Fruit fly (Drosophila melanogaster) whole organism, embryonic: ENCODE data around the gene CG34163.

Experiments used
- B-H2 ChIP-seq: fragments of 200-800 bp; sonication (Bioruptor generic); optimal IDR thresholded peaks from 2 replicates; lab custom pipeline; 2018; ENCODE audit warnings: missing biosample characterization, mild to moderate bottlenecking, missing genetic modification characterization
- CG10431 ChIP-seq: fragments of 200-800 bp; sonication (Bioruptor generic); optimal IDR thresholded peaks from 3 replicates; lab custom pipeline; 2018; ENCODE audit warnings: missing biosample characterization, mild to moderate bottlenecking, missing genetic modification characterization
- CG10654 ChIP-seq: fragments of 200-800 bp; sonication (Bioruptor generic); optimal IDR thresholded peaks from 2 replicates; lab custom pipeline; 2016; ENCODE audit warnings: missing biosample characterization, missing genetic modification characterization
- CG10979 ChIP-seq: fragments of 200-800 bp; sonication (Bioruptor generic); optimal IDR thresholded peaks from 2 replicates; lab custom pipeline; 2018; ENCODE audit warnings: missing biosample characterization, mild to moderate bottlenecking, missing genetic modification characterization, moderate library complexity
- CG11456 ChIP-seq: fragments of 200-800 bp; sonication (Bioruptor generic); IDR thresholded peaks from 3 replicates; pipeline ENCODE4 v1.3.6; 2022; ENCODE audit warnings: missing biosample characterization, missing genetic modification characterization
- CG12299 ChIP-seq: fragments of 200-800 bp; sonication (Bioruptor generic); optimal IDR thresholded peaks from 2 replicates; lab custom pipeline; 2018; ENCODE audit warnings: missing biosample characterization, mild to moderate bottlenecking, missing genetic modification characterization
- CG12744 ChIP-seq: fragments of 200-800 bp; sonication (Bioruptor generic); optimal IDR thresholded peaks from 2 replicates; lab custom pipeline; 2016; ENCODE audit warnings: missing biosample characterization, missing genetic modification characterization
- CG14965 ChIP-seq: fragments of 200-800 bp; sonication (Bioruptor generic); optimal IDR thresholded peaks from 2 replicates; lab custom pipeline; 2016; ENCODE audit warnings: missing biosample characterization, missing genetic modification characterization, borderline replicate concordance
- CG15514 ChIP-seq: fragments of 200-800 bp; sonication (Bioruptor generic); optimal IDR thresholded peaks from 3 replicates; lab custom pipeline; 2017; ENCODE audit warnings: missing biosample characterization, missing genetic modification characterization, mild to moderate bottlenecking, moderate library complexity, missing genetic modification reagents
- CG17912 ChIP-seq: fragments of 200-800 bp; sonication (Bioruptor generic); optimal IDR thresholded peaks from 2 replicates; lab custom pipeline; 2018; ENCODE audit warnings: missing biosample characterization, mild to moderate bottlenecking, missing genetic modification characterization
- CG1792 ChIP-seq: fragments of 200-800 bp; sonication (Bioruptor generic); optimal IDR thresholded peaks from 2 replicates; lab custom pipeline; 2016; ENCODE audit warnings: missing biosample characterization, missing genetic modification characterization
- CG18764 ChIP-seq: fragments of 200-800 bp; sonication (Bioruptor generic); optimal IDR thresholded peaks from 3 replicates; lab custom pipeline; 2016; ENCODE audit warnings: missing biosample characterization, missing genetic modification characterization
- CG2712 ChIP-seq: fragments of 200-800 bp; optimal IDR thresholded peaks from 3 replicates; lab custom pipeline; 2019; ENCODE audit warnings: missing biosample characterization, mild to moderate bottlenecking, missing genetic modification characterization, moderate library complexity
- CG31224 ChIP-seq: fragments of 200-800 bp; sonication (Bioruptor generic); IDR thresholded peaks from 2 replicates; pipeline ENCODE4 v1.3.6; 2022; ENCODE audit warnings: missing biosample characterization, missing genetic modification characterization
- CG9727 ChIP-seq: fragments of 200-800 bp; sonication (Bioruptor generic); optimal IDR thresholded peaks from 3 replicates; lab custom pipeline; 2017; ENCODE audit warnings: missing biosample characterization, mild to moderate bottlenecking, missing genetic modification characterization
- Dll ChIP-seq: fragments of 200-800 bp; sonication (Bioruptor generic); IDR thresholded peaks from 4 replicates; pipeline ENCODE4 v1.3.6; 2022; ENCODE audit warnings: missing biosample characterization, missing genetic modification characterization; ENCODE audit not compliant: partially characterized antibody
- Doc2 ChIP-seq: fragments of 200-800 bp; sonication (Bioruptor generic); IDR thresholded peaks from 2 replicates; pipeline ENCODE4 v1.3.6; 2022; ENCODE audit warnings: missing biosample characterization, missing genetic modification characterization
- Doc3 ChIP-seq: fragments of 200-800 bp; sonication (Bioruptor generic); IDR thresholded peaks from 3 replicates; pipeline ENCODE4 v1.3.6; 2022; ENCODE audit warnings: missing biosample characterization, missing genetic modification characterization; ENCODE audit not compliant: partially characterized antibody
- Drgx ChIP-seq: fragments of 200-800 bp; sonication (Bioruptor generic); IDR thresholded peaks from 2 replicates; pipeline ENCODE4 v1.3.6; 2022; ENCODE audit warnings: missing biosample characterization, missing genetic modification characterization
- Hand ChIP-seq: fragments of 200-800 bp; sonication (Bioruptor generic); optimal IDR thresholded peaks from 2 replicates; lab custom pipeline; 2017; ENCODE audit warnings: mild to moderate bottlenecking, missing biosample characterization, missing genetic modification reagents, missing genetic modification characterization
- HmgZ ChIP-seq: fragments of 200-800 bp; sonication (Bioruptor generic); optimal IDR thresholded peaks from 2 replicates; lab custom pipeline; 2018; ENCODE audit warnings: missing biosample characterization, mild to moderate bottlenecking, missing genetic modification characterization
- Hr3 ChIP-seq: fragments of 200-800 bp; sonication (Bioruptor generic); optimal IDR thresholded peaks from 3 replicates; lab custom pipeline; 2016; ENCODE audit warnings: missing biosample characterization, missing genetic modification characterization
- Hr39 ChIP-seq: fragments of >200 bp; optimal IDR thresholded peaks from 2 replicates; lab custom pipeline; 2017
- MBD-R2 ChIP-seq: fragments of 200-800 bp; sonication (Bioruptor generic); IDR thresholded peaks from 2 replicates; pipeline ENCODE4 v1.3.6; 2022; ENCODE audit warnings: missing biosample characterization, missing genetic modification characterization
- Myb ChIP-seq: fragments of 200-800 bp; sonication (Bioruptor generic); optimal IDR thresholded peaks from 2 replicates; lab custom pipeline; 2016; ENCODE audit warnings: missing biosample characterization, missing genetic modification characterization
- NK7.1 ChIP-seq: fragments of 200-800 bp; sonication (Bioruptor generic); optimal IDR thresholded peaks from 3 replicates; lab custom pipeline; 2016; ENCODE audit warnings: missing biosample characterization, missing genetic modification characterization
- Nf-YA ChIP-seq: fragments of 200-800 bp; sonication (Bioruptor generic); IDR thresholded peaks from 2 replicates; pipeline ENCODE4 v1.3.6; 2022; ENCODE audit warnings: missing biosample characterization, missing genetic modification characterization
- Sox100B ChIP-seq: fragments of 200-800 bp; sonication (Bioruptor generic); optimal IDR thresholded peaks from 3 replicates; lab custom pipeline; 2018; ENCODE audit warnings: missing biosample characterization, mild to moderate bottlenecking, missing genetic modification characterization
- Ssrp ChIP-seq: fragments of 200-800 bp; sonication (Bioruptor generic); optimal IDR thresholded peaks from 2 replicates; lab custom pipeline; 2018; ENCODE audit warnings: missing biosample characterization, mild to moderate bottlenecking, missing genetic modification characterization, moderate library complexity
- YL-1 ChIP-seq: fragments of 200-800 bp; sonication (Bioruptor generic); optimal IDR thresholded peaks from 3 replicates; lab custom pipeline; 2017; ENCODE audit warnings: missing biosample characterization, mild to moderate bottlenecking, missing genetic modification characterization
- ci ChIP-seq: fragments of 200-800 bp; sonication (Bioruptor generic); IDR thresholded peaks from 3 replicates; pipeline ENCODE4 v1.3.6; 2022; ENCODE audit warnings: missing biosample characterization, missing genetic modification characterization
- crol ChIP-seq: fragments of 200-800 bp; sonication (Bioruptor generic); IDR thresholded peaks from 2 replicates; pipeline ENCODE4 v1.3.6; 2022; ENCODE audit warnings: missing biosample characterization, missing genetic modification characterization
- emc ChIP-seq: fragments of 200-800 bp; sonication (Bioruptor generic); optimal IDR thresholded peaks from 2 replicates; lab custom pipeline; 2016; ENCODE audit warnings: missing biosample characterization, missing genetic modification characterization
- gro ChIP-seq: fragments of 200-800 bp; sonication (Bioruptor generic); optimal IDR thresholded peaks from 2 replicates; lab custom pipeline; 2016; ENCODE audit warnings: missing biosample characterization, missing genetic modification characterization
- hbn ChIP-seq: fragments of 200-800 bp; sonication (Bioruptor generic); IDR thresholded peaks from 2 replicates; pipeline ENCODE4 v1.3.6; 2022; ENCODE audit warnings: missing biosample characterization, missing genetic modification characterization; ENCODE audit not compliant: partially characterized antibody
- hkb ChIP-seq, 2 experiments: fragments of 200-800 bp in 1 of 2; fragments of >200 bp in 1 of 2; sonication (Bioruptor generic) in 1 of 2; IDR thresholded peaks in 1 of 2; optimal IDR thresholded peaks in 1 of 2; 2 replicates each; pipeline versions ENCODE4 v1.3.6 to Lab custom; 2017 to 2022; ENCODE audit warnings: missing biosample characterization in 1 of 2, missing genetic modification characterization in 1 of 2
- oc ChIP-seq: fragments of 200-800 bp; sonication (Bioruptor generic); optimal IDR thresholded peaks from 2 replicates; lab custom pipeline; 2018; ENCODE audit warnings: missing biosample characterization, mild to moderate bottlenecking, missing genetic modification characterization, moderate library complexity
- pfk ChIP-seq: fragments of 200-800 bp; sonication (Bioruptor generic); optimal IDR thresholded peaks from 2 replicates; lab custom pipeline; 2018; ENCODE audit warnings: missing biosample characterization, mild to moderate bottlenecking, missing genetic modification characterization, moderate library complexity
- phol ChIP-seq: fragments of 200-800 bp; sonication (Bioruptor generic); optimal IDR thresholded peaks from 3 replicates; lab custom pipeline; 2018; ENCODE audit warnings: missing biosample characterization, mild to moderate bottlenecking, missing genetic modification characterization, moderate library complexity
- pzg ChIP-seq: fragments of 200-800 bp; sonication (Bioruptor generic); optimal IDR thresholded peaks from 3 replicates; lab custom pipeline; 2018; ENCODE audit warnings: missing biosample characterization, mild to moderate bottlenecking, missing genetic modification characterization, moderate library complexity
- row ChIP-seq: fragments of 200-800 bp; sonication (Bioruptor generic); IDR thresholded peaks from 3 replicates; pipeline ENCODE4 v1.3.6; 2022; ENCODE audit warnings: missing biosample characterization, missing genetic modification characterization
- sob ChIP-seq: fragments of 200-800 bp; sonication (Bioruptor generic); IDR thresholded peaks from 2 replicates; pipeline ENCODE4 v1.3.6; 2022; ENCODE audit warnings: missing biosample characterization, missing genetic modification characterization
- sqz ChIP-seq: fragments of 200-800 bp; sonication (Bioruptor generic); optimal IDR thresholded peaks from 3 replicates; lab custom pipeline; 2018; ENCODE audit warnings: missing biosample characterization, mild to moderate bottlenecking, missing genetic modification characterization
- trem ChIP-seq: fragments of 200-800 bp; optimal IDR thresholded peaks from 3 replicates; lab custom pipeline; 2019; ENCODE audit warnings: missing biosample characterization, mild to moderate bottlenecking, missing genetic modification characterization, moderate library complexity
- unc-4 ChIP-seq: fragments of 200-800 bp; sonication (Bioruptor generic); IDR thresholded peaks from 2 replicates; pipeline ENCODE4 v1.3.6; 2022; ENCODE audit warnings: missing biosample characterization, missing genetic modification characterization; ENCODE audit not compliant: partially characterized antibody

CG34163 gene

dm6 chr2L:12011682-12012655, 23.9 kb downstream of the CG34163 start (continued):
- TF ChIP-seq CG10979 (tag; lab: Kevin White, UChicago) (peak; percentile 65), row (no peak), pzg (GFP tag; lab: Kevin White, UChicago) (peak; percentile 67), gro (peak; percentile 67), hkb (optimal IDR thresholded peaks at IDR 0.05; lab: Kevin White, UChicago) (peak; percentile 58), hkb (GFP tag; IDR thresholded peaks at IDR 0.05; lab: Robert Waterston, UW) (no peak), HmgZ (tag; lab: Kevin White, UChicago) (peak; percentile 94), unc-4 (GFP tag; lab: Robert Waterston, UW) (no peak), emc (GFP tag; lab: Kevin White, UChicago) (peak; percentile 30), sob (GFP tag; lab: Robert Waterston, UW) (no peak)

dm6 chr2L:12013243-12013642, 25.2 kb downstream of the CG34163 start:
- TF ChIP-seq CG10654 (GFP tag; lab: Kevin White, UChicago) = no peak
- TF ChIP-seq CG9727 (GFP tag; lab: Kevin White, UChicago) = no peak
- no peak for TF ChIP-seq phol (tag; lab: Kevin White, UChicago)
- no peak for TF ChIP-seq Myb (GFP tag; lab: Kevin White, UChicago)
- TF ChIP-seq CG1792 (GFP tag; lab: Kevin White, UChicago) = no peak
- no peak for TF ChIP-seq ci (GFP tag; lab: Robert Waterston, UW)
- no peak for TF ChIP-seq CG12299
- no peak for TF ChIP-seq CG15514 (GFP tag; lab: Kevin White, UChicago)
- no peak for TF ChIP-seq NK7.1
- no peak for TF ChIP-seq CG10431 (GFP tag; lab: Kevin White, UChicago)
- TF ChIP-seq, all 482 proteins: peak for 0

DNA sequence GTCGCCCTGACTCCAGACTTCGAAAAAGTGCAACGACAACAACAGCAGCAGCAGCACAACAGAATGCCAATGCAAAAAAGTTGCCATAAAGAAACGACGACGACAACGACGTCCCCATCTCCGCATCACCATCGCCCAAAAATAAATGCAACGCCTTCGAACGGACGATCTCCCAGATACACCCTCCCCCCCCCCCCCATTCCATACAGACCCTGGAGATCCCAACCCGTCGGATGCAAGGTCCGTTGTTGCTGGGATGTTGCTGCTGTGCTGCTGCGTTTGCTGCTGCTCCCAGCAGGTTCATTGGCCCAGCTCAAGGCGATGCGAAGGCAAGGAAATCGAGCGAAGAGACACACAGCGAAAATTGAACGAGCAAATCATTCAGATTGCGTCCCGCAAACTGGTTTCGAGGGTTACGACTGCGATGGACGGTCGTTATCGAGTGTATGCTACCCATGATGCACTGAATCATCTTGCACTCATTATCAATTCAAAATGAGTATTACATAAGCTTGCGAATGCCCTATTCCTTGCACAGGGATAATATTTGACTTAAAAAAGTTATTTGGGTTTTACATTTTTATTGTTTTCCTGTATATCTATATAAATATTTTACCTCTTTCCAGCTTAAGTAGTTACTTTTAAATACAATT, 25.8 kb downstream of the CG34163 start:
- TF ChIP-seq Nf-YA (GFP tag; lab: Robert Waterston, UW) = no peak
- TF ChIP-seq CG14965 (GFP tag; lab: Kevin White, UChicago) = no peak
- no peak for TF ChIP-seq Hr3 (GFP tag; lab: Kevin White, UChicago)
- peak; percentile 63 for TF ChIP-seq CG31224 (GFP tag; lab: Robert Waterston, UW)
- no peak for TF ChIP-seq CG17912 (GFP tag; lab: Kevin White, UChicago)
- no peak for TF ChIP-seq MBD-R2
- no peak for TF ChIP-seq Doc2
- no peak for TF ChIP-seq trem (tag; lab: Kevin White, UChicago)
- peak; percentile 44; the same call in 1 of the 2 replicates for TF ChIP-seq crol
- TF ChIP-seq B-H2 = no peak
- peak; percentile 70 for TF ChIP-seq Hr39 (lab: Kevin White, UChicago)
- peak; percentile 58 for TF ChIP-seq Drgx (GFP tag; lab: Robert Waterston, UW)
- no peak for TF ChIP-seq hbn
- no peak for TF ChIP-seq pfk
- no peak for TF ChIP-seq Doc3 (GFP tag; lab: Robert Waterston, UW)
- no peak for TF ChIP-seq Hand
- TF ChIP-seq Dll (GFP tag; lab: Robert Waterston, UW) = no peak
- TF ChIP-seq CG12744 (GFP tag; lab: Kevin White, UChicago) = no peak
- no peak for TF ChIP-seq CG2712 (tag; lab: Kevin White, UChicago)
- TF ChIP-seq sqz = no peak
- TF ChIP-seq oc (tag; lab: Kevin White, UChicago) = no peak
- no peak for TF ChIP-seq CG18764 (GFP tag; lab: Kevin White, UChicago)
- TF ChIP-seq Ssrp (tag; lab: Kevin White, UChicago) = no peak
- no peak for TF ChIP-seq YL-1 (GFP tag; lab: Kevin White, UChicago)
- TF ChIP-seq Sox100B (GFP tag; lab: Kevin White, UChicago) = no peak
- no peak for TF ChIP-seq CG11456 (GFP tag; lab: Robert Waterston, UW)
